Worm (Caenorhabditis elegans) whole organism, L4 larva: ENCODE measurements around the gene egl-43.

ENCODE experiments used
- F26F4.8 ChIP-seq: fragments of 200-800 bp; sonication (Bioruptor generic); conservative IDR thresholded peaks from 2 replicates; pipeline ENCODE4 v1.3.6; 2022; ENCODE audit warnings: missing genetic modification characterization, missing compliant biosample characterization
- F37D6.2 ChIP-seq: sonication (generic microtip); optimal IDR thresholded peaks from 2 replicates; lab custom pipeline; 2016; ENCODE audit warnings: mild to moderate bottlenecking, missing genetic modification characterization, missing compliant biosample characterization
- F49E8.2 ChIP-seq: sonication (generic microtip); optimal IDR thresholded peaks from 2 replicates; lab custom pipeline; 2016; ENCODE audit warnings: missing compliant biosample characterization, mild to moderate bottlenecking, missing genetic modification characterization, borderline replicate concordance
- R02D3.7 ChIP-seq: fragments of 150-350 bp; sonication (generic microtip); optimal IDR thresholded peaks from 3 replicates; lab custom pipeline; 2014; ENCODE audit warnings: missing biosample characterization, missing genetic modification characterization
- T20F7.1 ChIP-seq: fragments of 200-800 bp; sonication (Bioruptor generic); optimal IDR thresholded peaks from 2 replicates; lab custom pipeline; 2018; ENCODE audit warnings: mild to moderate bottlenecking, missing genetic modification characterization, missing compliant biosample characterization
- T26A8.4 ChIP-seq: fragments of 200-800 bp; sonication (Bioruptor generic); IDR thresholded peaks from 2 replicates; pipeline ENCODE4 v1.3.6; 2022; ENCODE audit warnings: missing genetic modification characterization, missing compliant biosample characterization
- Y48G9A.11 ChIP-seq: fragments of 200-800 bp; sonication (Bioruptor generic); IDR thresholded peaks from 2 replicates; pipeline ENCODE4 v1.3.6; 2022; ENCODE audit warnings: missing genetic modification reagents, missing genetic modification characterization, missing compliant biosample characterization
- Y5F2A.4 ChIP-seq: fragments of 200-800 bp; sonication (Bioruptor generic); optimal IDR thresholded peaks from 2 replicates; lab custom pipeline; 2018; ENCODE audit warnings: mild to moderate bottlenecking, missing genetic modification characterization, missing compliant biosample characterization
- Y75B8A.6 ChIP-seq: fragments of 200-800 bp; sonication (Bioruptor generic); IDR thresholded peaks from 2 replicates; pipeline ENCODE4 v1.3.6; 2022; ENCODE audit warnings: missing genetic modification reagents, missing genetic modification characterization, missing compliant biosample characterization
- ZK337.2 ChIP-seq: fragments of 200-800 bp; sonication (Bioruptor generic); IDR thresholded peaks from 2 replicates; pipeline ENCODE4 v1.3.6; 2022; ENCODE audit warnings: missing genetic modification reagents, missing genetic modification characterization, missing compliant biosample characterization
- aly-2 ChIP-seq: sonication (generic microtip); optimal IDR thresholded peaks from 2 replicates; lab custom pipeline; 2018; ENCODE audit warnings: missing biosample characterization, missing genetic modification characterization
- ama-1 ChIP-seq: fragments of 150-350 bp; optimal IDR thresholded peaks from 2 replicates; lab custom pipeline; 2014; ENCODE audit warnings: inconsistent platforms, mixed read lengths
- attf-4 ChIP-seq: sonication (generic microtip); optimal IDR thresholded peaks from 3 replicates; lab custom pipeline; 2017; ENCODE audit warnings: missing biosample characterization, missing genetic modification characterization
- ceh-44 ChIP-seq: fragments of 200-800 bp; sonication (Bioruptor generic); IDR thresholded peaks from 2 replicates; pipeline ENCODE4 v1.3.6; 2022; ENCODE audit warnings: missing genetic modification reagents, missing genetic modification characterization, missing compliant biosample characterization
- ceh-82 ChIP-seq: sonication (generic microtip); optimal IDR thresholded peaks from 2 replicates; lab custom pipeline; 2017; ENCODE audit warnings: missing biosample characterization, missing genetic modification characterization
- cey-2 ChIP-seq: sonication (generic microtip); optimal IDR thresholded peaks from 3 replicates; lab custom pipeline; 2017; ENCODE audit warnings: missing genetic modification characterization, mild to moderate bottlenecking, missing compliant biosample characterization, antibody characterized with exemption, borderline replicate concordance; ENCODE audit not compliant: insufficient read depth
- daf-12 ChIP-seq: fragments of 150-350 bp; optimal IDR thresholded peaks from 2 replicates; lab custom pipeline; 2014; ENCODE audit warnings: missing biosample characterization, missing genetic modification reagents, missing genetic modification characterization
- daf-19 ChIP-seq: fragments of 200-800 bp; sonication (Bioruptor generic); conservative IDR thresholded peaks from 2 replicates; pipeline ENCODE4 v1.3.6; 2022; ENCODE audit warnings: missing genetic modification characterization, missing compliant biosample characterization
- daf-8 ChIP-seq: fragments of 200-800 bp; sonication (Bioruptor generic); IDR thresholded peaks from 2 replicates; pipeline ENCODE4 v1.3.6; 2022; ENCODE audit warnings: missing genetic modification characterization, missing compliant biosample characterization
- dmd-6 ChIP-seq: fragments of 200-800 bp; sonication (Bioruptor generic); IDR thresholded peaks from 2 replicates; pipeline ENCODE4 v1.3.6; 2022; ENCODE audit warnings: missing genetic modification reagents, missing genetic modification characterization, missing compliant biosample characterization
- dmd-8 ChIP-seq: fragments of 200-800 bp; sonication (Bioruptor generic); IDR thresholded peaks from 2 replicates; pipeline ENCODE4 v1.3.6; 2022; ENCODE audit warnings: missing genetic modification characterization, missing compliant biosample characterization
- dve-1 ChIP-seq: sonication (generic microtip); optimal IDR thresholded peaks from 2 replicates; lab custom pipeline; 2017; ENCODE audit warnings: antibody characterized with exemption, mild to moderate bottlenecking, missing genetic modification characterization, missing compliant biosample characterization; ENCODE audit not compliant: insufficient read depth
- egl-27 ChIP-seq: sonication (generic microtip); optimal IDR thresholded peaks from 3 replicates; lab custom pipeline; 2017; ENCODE audit warnings: missing biosample characterization, missing genetic modification reagents, missing genetic modification characterization
- fkh-10 ChIP-seq: fragments of 150-350 bp; optimal IDR thresholded peaks from 2 replicates; lab custom pipeline; 2014; ENCODE audit warnings: missing biosample characterization, missing genetic modification reagents, missing genetic modification characterization
- fos-1 ChIP-seq: fragments of 150-350 bp; optimal IDR thresholded peaks from 2 replicates; lab custom pipeline; 2014; ENCODE audit warnings: missing biosample characterization, missing genetic modification characterization
- lim-7 ChIP-seq: fragments of 200-800 bp; sonication (Bioruptor generic); IDR thresholded peaks from 2 replicates; pipeline ENCODE4 v1.3.6; 2022; ENCODE audit warnings: missing genetic modification characterization, missing compliant biosample characterization
- lin-15B ChIP-seq: fragments of 150-350 bp; sonication (generic microtip); optimal IDR thresholded peaks from 3 replicates; lab custom pipeline; 2014; ENCODE audit warnings: missing biosample characterization, missing genetic modification characterization
- lin-29 ChIP-seq: fragments of 200-800 bp; sonication (Bioruptor generic); IDR thresholded peaks from 2 replicates; pipeline ENCODE4 v1.3.6; 2022; ENCODE audit warnings: missing genetic modification reagents, missing genetic modification characterization, missing compliant biosample characterization
- lin-38 ChIP-seq: fragments of 200-800 bp; sonication (Bioruptor generic); IDR thresholded peaks from 2 replicates; pipeline ENCODE4 v1.3.6; 2022; ENCODE audit warnings: missing genetic modification reagents, missing genetic modification characterization, missing compliant biosample characterization
- lsy-2 ChIP-seq, 2 experiments: fragments of 150-350 bp in 1 of 2; sonication (generic microtip) in 1 of 2; optimal IDR thresholded peaks; 2 replicates each; lab custom pipeline; 2014 to 2017; ENCODE audit warnings: missing biosample characterization in 2 of 2, missing genetic modification characterization in 2 of 2
- mdl-1 ChIP-seq, 2 experiments: fragments of 150-350 bp in 1 of 2; sonication (generic microtip) in 1 of 2; optimal IDR thresholded peaks; 2 replicates each; lab custom pipeline; 2014 to 2017; ENCODE audit warnings: missing biosample characterization in 2 of 2, missing genetic modification characterization in 2 of 2
- mdt-29 ChIP-seq: fragments of 200-800 bp; sonication (Bioruptor generic); IDR thresholded peaks from 2 replicates; pipeline ENCODE4 v1.3.6; 2022; ENCODE audit warnings: missing genetic modification reagents, missing genetic modification characterization, missing compliant biosample characterization
- mep-1 ChIP-seq: fragments of 150-350 bp; sonication (generic microtip); optimal IDR thresholded peaks from 3 replicates; lab custom pipeline; 2014; ENCODE audit warnings: missing biosample characterization, missing genetic modification characterization
- mes-2 ChIP-seq: sonication (generic microtip); optimal IDR thresholded peaks from 2 replicates; lab custom pipeline; 2016; ENCODE audit warnings: missing genotype, mild to moderate bottlenecking, missing genetic modification characterization, missing compliant biosample characterization; ENCODE audit not compliant: poor library complexity, severe bottlenecking
- mxl-3 ChIP-seq: fragments of 200-800 bp; sonication (Bioruptor generic); optimal IDR thresholded peaks from 2 replicates; lab custom pipeline; 2018; ENCODE audit warnings: mild to moderate bottlenecking, missing genetic modification characterization, missing compliant biosample characterization
- nhr-10 ChIP-seq: fragments of 150-350 bp; optimal IDR thresholded peaks from 2 replicates; lab custom pipeline; 2014; ENCODE audit warnings: missing biosample characterization, missing genetic modification characterization
- nhr-25 ChIP-seq: sonication (generic microtip); optimal IDR thresholded peaks from 2 replicates; lab custom pipeline; 2017; ENCODE audit warnings: missing genetic modification characterization, mild to moderate bottlenecking, missing compliant biosample characterization, antibody characterized with exemption, moderate library complexity, borderline replicate concordance; ENCODE audit not compliant: insufficient read depth
- nhr-28 ChIP-seq: fragments of 150-350 bp; optimal IDR thresholded peaks from 2 replicates; lab custom pipeline; 2014; ENCODE audit warnings: missing biosample characterization, missing genetic modification characterization
- nhr-77 ChIP-seq: fragments of 150-350 bp; optimal IDR thresholded peaks from 2 replicates; lab custom pipeline; 2014; ENCODE audit warnings: missing biosample characterization, missing genetic modification characterization
- pha-4 ChIP-seq, 2 experiments: fragments of 150-350 bp in 1 of 2; fragments of 200-800 bp in 1 of 2; sonication (Bioruptor generic) in 1 of 2; IDR thresholded peaks in 1 of 2; optimal IDR thresholded peaks in 1 of 2; 2 replicates each; pipeline versions ENCODE4 v1.3.6 to Lab custom; 2014 to 2022; ENCODE audit warnings: missing genetic modification characterization in 2 of 2, missing genetic modification reagents in 2 of 2, missing biosample characterization in 1 of 2, missing compliant biosample characterization in 1 of 2
- php-3 ChIP-seq: fragments of 200-800 bp; sonication (Bioruptor generic); IDR thresholded peaks from 2 replicates; pipeline ENCODE4 v1.3.6; 2022; ENCODE audit warnings: missing genetic modification reagents, missing genetic modification characterization, missing compliant biosample characterization
- rbr-2 ChIP-seq: sonication (generic microtip); optimal IDR thresholded peaks from 2 replicates; lab custom pipeline; 2016; ENCODE audit warnings: missing genotype, missing genetic modification characterization, missing compliant biosample characterization
- sdz-12 ChIP-seq: fragments of 200-800 bp; sonication (Bioruptor generic); optimal IDR thresholded peaks from 2 replicates; lab custom pipeline; 2018; ENCODE audit warnings: mild to moderate bottlenecking, missing genetic modification characterization, missing compliant biosample characterization
- spr-3 ChIP-seq: fragments of 200-800 bp; sonication (Bioruptor generic); optimal IDR thresholded peaks from 2 replicates; lab custom pipeline; 2018; ENCODE audit warnings: mild to moderate bottlenecking, missing genetic modification characterization, missing compliant biosample characterization
- tag-97 ChIP-seq: fragments of 200-800 bp; sonication (Bioruptor generic); IDR thresholded peaks from 2 replicates; pipeline ENCODE4 v1.3.6; 2022; ENCODE audit warnings: missing genetic modification characterization, missing compliant biosample characterization
- unc-39 ChIP-seq: sonication (generic microtip); optimal IDR thresholded peaks from 2 replicates; lab custom pipeline; 2017; ENCODE audit warnings: missing biosample characterization, missing genetic modification characterization
- vab-7 ChIP-seq: fragments of 200-800 bp; sonication (Bioruptor generic); IDR thresholded peaks from 2 replicates; pipeline ENCODE4 v1.3.6; 2022; ENCODE audit warnings: missing genetic modification reagents, missing genetic modification characterization, missing compliant biosample characterization
- zfp-2 ChIP-seq: sonication (generic microtip); optimal IDR thresholded peaks from 2 replicates; lab custom pipeline; 2016; ENCODE audit warnings: mild to moderate bottlenecking, missing genetic modification characterization, missing compliant biosample characterization
- zfp-3 ChIP-seq: fragments of 200-800 bp; sonication (Bioruptor generic); conservative IDR thresholded peaks from 2 replicates; pipeline ENCODE4 v1.3.6; 2022; ENCODE audit warnings: missing genetic modification reagents, missing genetic modification characterization, missing compliant biosample characterization
- ztf-7 ChIP-seq: fragments of 150-350 bp; optimal IDR thresholded peaks from 2 replicates; lab custom pipeline; 2014; ENCODE audit warnings: missing biosample characterization, missing genetic modification characterization

Gene egl-43

ce11 chrII:9940430-9940829 is 14.6 kb upstream of the egl-43 start, which contains the start of gene ufd-3:
Gene ufd-3, plus strand, starts transcription at chrII:9940753.
- no peak for TF ChIP-seq attf-4 (tag; lab: Kevin White, UChicago)
- peak; percentile 19 for TF ChIP-seq nhr-77 (tag; lab: Kevin White, UChicago)
- peak in 1 of 2 experiments; percentile 24 for TF ChIP-seq mdl-1 (tag; optimal IDR thresholded peaks at IDR 0.05; lab: Kevin White, UChicago)
- no peak for TF ChIP-seq ztf-7
- TF ChIP-seq daf-19 (GFP tag; lab: Robert Waterston, UW), result no peak
- no peak for TF ChIP-seq Y5F2A.4 (GFP tag; lab: Kevin White, UChicago)
- TF ChIP-seq vab-7 (GFP tag; lab: Robert Waterston, UW), result no peak
- TF ChIP-seq nhr-10 (tag; lab: Kevin White, UChicago), result no peak
- no peak for TF ChIP-seq mdt-29 (GFP tag; lab: Robert Waterston, UW)
- no peak for TF ChIP-seq egl-27 (tag; lab: Kevin White, UChicago)
- TF ChIP-seq Y75B8A.6 (GFP tag; lab: Robert Waterston, UW), result no peak
- no peak for TF ChIP-seq unc-39 (tag; lab: Kevin White, UChicago)
- TF ChIP-seq Y48G9A.11 (GFP tag; lab: Robert Waterston, UW), result peak; percentile 96
- TF ChIP-seq lin-29 (GFP tag; lab: Robert Waterston, UW), result no peak
- no peak for TF ChIP-seq fos-1 (tag; lab: Kevin White, UChicago)
- TF ChIP-seq aly-2 (tag; lab: Kevin White, UChicago), result no peak
- TF ChIP-seq nhr-28 (tag; lab: Kevin White, UChicago), result peak; percentile 51
- no peak for TF ChIP-seq spr-3 (GFP tag; lab: Kevin White, UChicago)
- peak; percentile 99 for TF ChIP-seq mes-2 (tag; lab: Kevin White, UChicago)
- TF ChIP-seq rbr-2 (tag; lab: Kevin White, UChicago), result peak; percentile 66
- TF ChIP-seq dmd-6, result peak; percentile 63
- TF ChIP-seq daf-12, result no peak
- no peak for TF ChIP-seq F26F4.8 (GFP tag; lab: Robert Waterston, UW)
- TF ChIP-seq R02D3.7 (tag; lab: Kevin White, UChicago), result no peak
- TF ChIP-seq lim-7 (GFP tag; lab: Robert Waterston, UW), result no peak
- no peak for TF ChIP-seq daf-8 (GFP tag; lab: Robert Waterston, UW)
- TF ChIP-seq nhr-25 (tag; lab: Kevin White, UChicago), result no peak
- no peak for TF ChIP-seq sdz-12 (GFP tag; lab: Kevin White, UChicago)
- TF ChIP-seq T26A8.4, result 0 out of 2 replicates have a peak, but pooled peaks have one; percentile 57
- no peak for TF ChIP-seq ceh-82 (tag; lab: Kevin White, UChicago)
- TF ChIP-seq T20F7.1, result peak; percentile 97
- no peak for TF ChIP-seq cey-2 (tag; lab: Kevin White, UChicago)
- TF ChIP-seq dmd-8 (GFP tag; lab: Robert Waterston, UW), result no peak
- peak; percentile 77; the same call in 1 of the 2 replicates for TF ChIP-seq ZK337.2 (GFP tag; lab: Robert Waterston, UW)
- TF ChIP-seq ama-1 (lab: Kevin White, UChicago), result peak; percentile 63
- TF ChIP-seq dve-1, result peak; percentile 70
- TF ChIP-seq F37D6.2 (tag; lab: Kevin White, UChicago), result peak; percentile 55
- peak; percentile 61 for TF ChIP-seq mxl-3 (GFP tag; lab: Kevin White, UChicago)
- TF ChIP-seq F49E8.2 (tag; lab: Kevin White, UChicago), result peak; percentile 63
- TF ChIP-seq zfp-3, result 0 out of 2 replicates have a peak, but pooled peaks have one; percentile 52
- TF ChIP-seq php-3 (GFP tag; lab: Robert Waterston, UW), result no peak
- TF ChIP-seq ceh-44 (GFP tag; lab: Robert Waterston, UW), result peak; percentile 22; the same call in 1 of the 2 replicates
- TF ChIP-seq zfp-2 (tag; lab: Kevin White, UChicago), result no peak
- no peak for TF ChIP-seq tag-97 (GFP tag; lab: Robert Waterston, UW)
- peak; percentile 38 to 92 for TF ChIP-seq lsy-2 (tag; optimal IDR thresholded peaks at IDR 0.05; lab: Kevin White, UChicago)
- TF ChIP-seq pha-4 (GFP tag; IDR thresholded peaks at IDR 0.05; lab: Robert Waterston, UW), result peak; percentile 46; the same call in 1 of the 2 replicates
- TF ChIP-seq pha-4 (tag; optimal IDR thresholded peaks at IDR 0.05; lab: Kevin White, UChicago), result peak; percentile 59
- peak; percentile 82 for TF ChIP-seq mep-1
- peak; percentile 51 for TF ChIP-seq fkh-10 (GFP tag; lab: Kevin White, UChicago)
- peak; percentile 5 for TF ChIP-seq lin-15B (tag; lab: Kevin White, UChicago)
- TF ChIP-seq lin-38 (GFP tag; lab: Robert Waterston, UW), result peak; percentile 76
